Fruit fly (Drosophila melanogaster): ENCODE results near the gene Trc8.

DNA sequence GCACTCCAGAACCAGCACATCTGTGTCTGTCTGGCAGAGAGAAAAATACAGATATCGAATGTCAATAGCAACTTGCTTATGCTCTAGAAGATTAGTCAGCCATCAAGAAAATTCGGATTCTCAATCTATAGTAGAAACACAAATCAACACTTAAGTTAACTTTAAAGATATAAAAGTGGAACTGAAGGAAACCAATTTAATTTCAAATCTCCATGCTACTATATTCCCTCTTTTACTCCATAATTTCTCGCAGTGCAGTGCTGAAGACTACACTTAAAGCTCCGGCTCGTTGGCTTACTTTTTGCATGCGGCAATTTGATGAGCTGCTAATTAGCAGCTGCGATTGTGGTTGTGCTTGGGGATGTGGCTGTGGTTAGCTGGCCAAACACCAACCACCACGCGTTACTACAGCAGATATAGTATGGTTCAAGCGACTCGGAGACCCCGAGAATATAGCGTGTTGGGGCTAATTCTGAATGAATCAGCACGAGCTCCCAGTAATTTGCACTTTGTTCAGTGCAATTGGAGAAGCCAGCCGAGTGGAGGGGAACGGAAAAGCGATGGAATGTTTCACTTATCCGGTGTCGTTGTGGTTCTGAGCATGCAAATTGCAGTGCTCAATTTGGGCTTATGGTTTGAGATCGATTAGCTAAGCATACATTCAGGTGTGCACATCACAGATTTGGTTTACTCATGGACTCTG is 43.2 kb downstream of the Trc8 start:
- TF ChIP-seq CG2678 (tag; optimal IDR thresholded peaks at IDR 0.05) (no peak), grn (GFP tag; optimal IDR thresholded peaks at IDR 0.05) (no peak), CG6683 (GFP tag; optimal IDR thresholded peaks at IDR 0.05) (no peak), zen2 (GFP tag; IDR thresholded peaks at IDR 0.05; ENCODE audit: partially characterized antibody) (no peak), Hey (tag; optimal IDR thresholded peaks at IDR 0.05) (no peak), prd (optimal IDR thresholded peaks at IDR 0.05) (no peak), prd (GFP tag; IDR thresholded peaks at IDR 0.05) (peak; percentile 21; the same call in 1 of the 3 replicates), Med (GFP tag) (peak; percentile 64), Ssrp (tag; optimal IDR thresholded peaks at IDR 0.05) (no peak), slp2 (GFP tag; optimal IDR thresholded peaks at IDR 0.05) (no peak), CG14441 (GFP tag; IDR thresholded peaks at IDR 0.05) (no peak), lilli (GFP tag; optimal IDR thresholded peaks at IDR 0.05) (no peak), Antp (GFP tag; optimal IDR thresholded peaks at IDR 0.05) (no peak), pzg (GFP tag; optimal IDR thresholded peaks at IDR 0.05) (no peak)
